Worm (Caenorhabditis elegans) whole organism, midembryonic: ENCODE results near the gene C26B2.2.

Experiments used
- T22C8.4 ChIP-seq: fragments of 200-800 bp; sonication (Bioruptor generic); IDR thresholded peaks from 2 replicates; pipeline ENCODE4 v1.3.6; 2022; ENCODE audit warnings: missing genetic modification characterization, missing compliant biosample characterization
- cog-1 ChIP-seq: sonication (generic microtip); optimal IDR thresholded peaks from 2 replicates; lab custom pipeline; 2016; ENCODE audit warnings: missing genetic modification characterization, missing compliant biosample characterization
- flt-1 ChIP-seq: fragments of 200-800 bp; sonication (Bioruptor generic); IDR thresholded peaks from 2 replicates; pipeline ENCODE4 v1.3.6; 2022; ENCODE audit warnings: missing genetic modification characterization, missing compliant biosample characterization
- med-1 ChIP-seq: sonication (generic microtip); optimal IDR thresholded peaks from 2 replicates; lab custom pipeline; 2017; ENCODE audit warnings: missing genetic modification characterization, mild to moderate bottlenecking, missing compliant biosample characterization, antibody characterized with exemption, missing genetic modification reagents; ENCODE audit not compliant: insufficient read depth

- no peak for TF ChIP-seq cog-1 (tag; lab: Kevin White, UChicago)
- no peak for TF ChIP-seq T22C8.4 (GFP tag; lab: Robert Waterston, UW)
- no peak for TF ChIP-seq flt-1 (GFP tag; lab: Robert Waterston, UW)
- TF ChIP-seq med-1 = no peak
These were observed 40.4 kb upstream of the C26B2.2 start, which contains the start of gene sax-7 for ce11 chrIV:8062359-8062758.
